Fruit fly (Drosophila melanogaster) whole organism, embryonic: ENCODE results near the gene Cpr.

ENCODE experiments used
- Bdp1 ChIP-seq: fragments of 200-800 bp; sonication (Bioruptor generic); optimal IDR thresholded peaks from 3 replicates; lab custom pipeline; 2016; ENCODE audit warnings: missing biosample characterization, missing genetic modification characterization
- CG6272 ChIP-seq: fragments of 200-800 bp; sonication (Bioruptor generic); IDR thresholded peaks from 2 replicates; pipeline ENCODE4 v1.3.6; 2022; ENCODE audit warnings: missing biosample characterization, missing genetic modification characterization
- Hr51 ChIP-seq, 2 experiments: fragments of 200-800 bp; sonication (Bioruptor generic); optimal IDR thresholded peaks; 2 replicates in 1 of 2; 3 replicates in 1 of 2; lab custom pipeline; 2016 to 2018; ENCODE audit warnings: missing biosample characterization in 2 of 2, missing genetic modification characterization in 2 of 2, mild to moderate bottlenecking in 1 of 2, moderate library complexity in 1 of 2
- exex ChIP-seq: fragments of 200-800 bp; sonication (Bioruptor generic); optimal IDR thresholded peaks from 4 replicates; lab custom pipeline; 2018; ENCODE audit warnings: missing biosample characterization, mild to moderate bottlenecking, missing genetic modification characterization, moderate library complexity
- gcm ChIP-seq: fragments of 200-800 bp; sonication (Bioruptor generic); optimal IDR thresholded peaks from 2 replicates; lab custom pipeline; 2019; ENCODE audit warnings: missing biosample characterization, mild to moderate bottlenecking, missing genetic modification characterization, moderate library complexity
- org-1 ChIP-seq: fragments of 200-800 bp; sonication (Bioruptor generic); optimal IDR thresholded peaks from 2 replicates; lab custom pipeline; 2017; ENCODE audit warnings: missing biosample characterization, missing genetic modification characterization

DNA sequence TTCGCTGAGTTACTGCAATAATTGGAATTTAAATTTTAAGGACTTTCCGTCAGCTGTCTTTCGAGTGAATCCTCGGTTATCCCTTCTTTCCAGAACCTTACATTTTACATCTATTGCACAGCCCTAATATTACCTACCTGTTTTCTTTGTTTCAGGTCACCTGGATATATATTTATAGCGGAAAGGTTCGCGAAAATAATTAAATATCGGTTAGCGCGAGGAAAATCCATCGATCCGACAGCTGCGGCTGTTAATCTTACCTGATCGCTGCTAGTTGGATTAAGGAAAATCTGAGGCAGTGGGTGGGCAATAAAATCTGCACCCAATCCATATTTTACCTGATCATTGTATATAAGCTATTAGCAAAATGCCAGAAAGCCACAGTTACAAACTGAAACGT is 34.5 kb downstream of the Cpr start:
- TF ChIP-seq Bdp1 (GFP tag; lab: Kevin White, UChicago) (no peak), exex (tag; lab: Kevin White, UChicago) (no peak), gcm (GFP tag; lab: Kevin White, UChicago) (no peak), Hr51 (GFP tag; optimal IDR thresholded peaks at IDR 0.05; lab: Kevin White, UChicago) (no peak), org-1 (GFP tag; lab: Kevin White, UChicago) (no peak), CG6272 (GFP tag; lab: Robert Waterston, UW) (no peak)
